Fruit fly (Drosophila melanogaster) whole organism, wandering third instar larva: ENCODE results near the gene CG10140.
A peak's percentile ranks its signal among the peaks of the same experiment; 100 is the strongest.

Source experiments
- h ChIP-seq: fragments of 200-800 bp; sonication (Bioruptor generic); optimal IDR thresholded peaks from 3 replicates; lab custom pipeline; 2016; ENCODE audit warnings: missing biosample characterization, mild to moderate bottlenecking, missing genetic modification characterization
- lola ChIP-seq: fragments of >200 bp; optimal IDR thresholded peaks from 2 replicates; lab custom pipeline; 2017; ENCODE audit warnings: missing biosample characterization, missing genetic modification characterization
- pan ChIP-seq: fragments of >200 bp; optimal IDR thresholded peaks from 2 replicates; lab custom pipeline; 2017

- no peak for TF ChIP-seq lola (GFP tag; lab: Kevin White, UChicago)
- TF ChIP-seq h = peak; percentile 44
- no peak for TF ChIP-seq pan (lab: Kevin White, UChicago)
Observed at dm6 chr3L:13450177-13450793, 10.0 kb upstream of the CG10140 start, which contains the start of the genes JMJD7 and CG10738.
